Fruit fly (Drosophila melanogaster): ENCODE results near the gene CG1090.

CG1090 gene

dm6 chr3R:4381079-4381919 is 21.6 kb downstream of the CG1090 start, which contains the start of gene Cont (continued):
- TF ChIP-seq CG9797 (GFP tag; optimal IDR thresholded peaks at IDR 0.05) (peak; percentile 59), mld (GFP tag; IDR thresholded peaks at IDR 0.05; ENCODE audit: partially characterized antibody) (peak; percentile 82), Tbp (GFP tag; optimal IDR thresholded peaks at IDR 0.05) (no peak), nerfin-1 (tag; optimal IDR thresholded peaks at IDR 0.05) (no peak), Neu2 (GFP tag; optimal IDR thresholded peaks at IDR 0.05; ENCODE audit: borderline replicate concordance) (peak; percentile 20), CG8290 (GFP tag; optimal IDR thresholded peaks at IDR 0.05) (no peak), CG8290 (tag; optimal IDR thresholded peaks at IDR 0.05) (peak in 1 of 2 experiments; percentile 71), Xrp1 (GFP tag; IDR thresholded peaks at IDR 0.05) (0 out of 2 replicates have a peak, but pooled peaks have one; percentile 21), CG11560 (tag; IDR thresholded peaks at IDR 0.05) (peak; percentile 92), CG2712 (tag; optimal IDR thresholded peaks at IDR 0.05) (peak; percentile 31), az2 (GFP tag; optimal IDR thresholded peaks at IDR 0.05) (no peak), zf30C (GFP tag; optimal IDR thresholded peaks at IDR 0.05) (no peak), CG17829 (tag; optimal IDR thresholded peaks at IDR 0.05) (peak; percentile 24), Lhr (GFP tag; optimal IDR thresholded peaks at IDR 0.05) (peak; percentile 39), cg (GFP tag; optimal IDR thresholded peaks at IDR 0.05) (peak; percentile 76), grau (tag; optimal IDR thresholded peaks at IDR 0.05) (peak; percentile 5), esg (GFP tag; conservative IDR thresholded peaks at IDR 0.05) (no peak), dmrt99B (tag; optimal IDR thresholded peaks at IDR 0.05) (no peak), Bgb (GFP tag; IDR thresholded peaks at IDR 0.05; ENCODE audit: partially characterized antibody) (peak; percentile 97), Stat92E (GFP tag; optimal IDR thresholded peaks at IDR 0.05) (no peak), Pdp1 (GFP tag; optimal IDR thresholded peaks at IDR 0.05) (peak in 1 of 2 experiments; percentile 14), CG6683 (GFP tag; optimal IDR thresholded peaks at IDR 0.05) (no peak), gsb-n (tag; optimal IDR thresholded peaks at IDR 0.05) (peak; percentile 29), Adf1 (GFP tag; IDR thresholded peaks at IDR 0.05) (peak; percentile 27), sd (tag; optimal IDR thresholded peaks at IDR 0.05) (no peak), Scr (GFP tag; IDR thresholded peaks at IDR 0.05; ENCODE audit: partially characterized antibody) (peak; percentile 91), NC2β (GFP tag; optimal IDR thresholded peaks at IDR 0.05) (peak; percentile 21), CG8089 (GFP tag; optimal IDR thresholded peaks at IDR 0.05) (no peak), CG14860 (GFP tag; IDR thresholded peaks at IDR 0.05; ENCODE audit: partially characterized antibody) (peak; percentile 93), sna (GFP tag; IDR thresholded peaks at IDR 0.05; ENCODE audit: partially characterized antibody) (peak; percentile 86), Doc3 (GFP tag; IDR thresholded peaks at IDR 0.05; ENCODE audit: partially characterized antibody) (peak; percentile 89), Fer1 (GFP tag; optimal IDR thresholded peaks at IDR 0.05) (peak; percentile 1), NC2α (GFP tag; optimal IDR thresholded peaks at IDR 0.05) (no peak), YL-1 (GFP tag; optimal IDR thresholded peaks at IDR 0.05) (peak; percentile 79), knrl (GFP tag; IDR thresholded peaks at IDR 0.05; ENCODE audit: partially characterized antibody) (peak; percentile 91), B-H1 (GFP tag; IDR thresholded peaks at IDR 0.05) (no peak), CG18476 (GFP tag; optimal IDR thresholded peaks at IDR 0.05) (peak; percentile 9), MBD-R2 (GFP tag; IDR thresholded peaks at IDR 0.05) (peak; percentile 53; the same call in 1 of the 2 replicates), CG10267 (tag; optimal IDR thresholded peaks at IDR 0.05) (peak; percentile 58), wdn (GFP tag; IDR thresholded peaks at IDR 0.05) (no peak), gro (GFP tag; optimal IDR thresholded peaks at IDR 0.05) (peak; percentile 62), CG30020 (tag; optimal IDR thresholded peaks at IDR 0.05) (peak; percentile 61), stwl (tag; optimal IDR thresholded peaks at IDR 0.05) (peak; percentile 55), CG2129 (GFP tag; IDR thresholded peaks at IDR 0.05; ENCODE audit: partially characterized antibody) (peak; percentile 62), hb (GFP tag; IDR thresholded peaks at IDR 0.05; ENCODE audit: partially characterized antibody) (peak; percentile 94), zen2 (GFP tag; IDR thresholded peaks at IDR 0.05; ENCODE audit: partially characterized antibody) (peak; percentile 89), CG16813 (GFP tag; IDR thresholded peaks at IDR 0.05; ENCODE audit: partially characterized antibody) (peak; percentile 93)

All from whole organism, embryonic.